Worm (Caenorhabditis elegans) whole organism, midembryonic: Measurements from ENCODE around the gene K05F6.14.

ENCODE experiments used
- T22C8.4 ChIP-seq: fragments of 200-800 bp; sonication (Bioruptor generic); IDR thresholded peaks from 2 replicates; pipeline ENCODE4 v1.3.6; 2022; ENCODE audit warnings: missing genetic modification characterization, missing compliant biosample characterization
- cog-1 ChIP-seq: sonication (generic microtip); optimal IDR thresholded peaks from 2 replicates; lab custom pipeline; 2016; ENCODE audit warnings: missing genetic modification characterization, missing compliant biosample characterization
- flt-1 ChIP-seq: fragments of 200-800 bp; sonication (Bioruptor generic); IDR thresholded peaks from 2 replicates; pipeline ENCODE4 v1.3.6; 2022; ENCODE audit warnings: missing genetic modification characterization, missing compliant biosample characterization
- klf-2 ChIP-seq: fragments of 200-800 bp; sonication (Bioruptor generic); conservative IDR thresholded peaks from 2 replicates; pipeline ENCODE4 v1.3.6; 2022; ENCODE audit warnings: missing genetic modification reagents, missing genetic modification characterization, missing compliant biosample characterization
- med-1 ChIP-seq: sonication (generic microtip); optimal IDR thresholded peaks from 2 replicates; lab custom pipeline; 2017; ENCODE audit warnings: missing genetic modification characterization, mild to moderate bottlenecking, missing compliant biosample characterization, antibody characterized with exemption, missing genetic modification reagents; ENCODE audit not compliant: insufficient read depth
- ref-1 ChIP-seq: fragments of 200-800 bp; sonication (Bioruptor generic); conservative IDR thresholded peaks from 2 replicates; pipeline ENCODE4 v1.3.6; 2022; ENCODE audit warnings: missing genetic modification reagents, missing genetic modification characterization, missing compliant biosample characterization
- tab-1 ChIP-seq: fragments of 200-800 bp; sonication (Bioruptor generic); IDR thresholded peaks from 2 replicates; pipeline ENCODE4 v1.3.6; 2022; ENCODE audit warnings: missing genetic modification characterization, missing compliant biosample characterization
- ztf-23 ChIP-seq: fragments of 200-800 bp; sonication (Bioruptor generic); IDR thresholded peaks from 2 replicates; pipeline ENCODE4 v1.3.6; 2022; ENCODE audit warnings: missing genetic modification reagents, missing genetic modification characterization, missing compliant biosample characterization
- ztf-29 ChIP-seq: fragments of 200-800 bp; sonication (Bioruptor generic); IDR thresholded peaks from 2 replicates; pipeline ENCODE4 v1.3.6; 2022; ENCODE audit warnings: missing genetic modification reagents, missing genetic modification characterization, missing compliant biosample characterization

The K05F6.14 gene

ce11 chrII:1601507-1601906 lies 39.5 kb downstream of the K05F6.14 start, which contains the start of gene bath-47:
bath-47 (plus strand) TSS chrII:1601811.
- TF ChIP-seq tab-1 (GFP tag; lab: Robert Waterston, UW) (no peak), T22C8.4 (GFP tag; lab: Robert Waterston, UW) (no peak), klf-2 (GFP tag; lab: Robert Waterston, UW) (no peak), flt-1 (no peak), ztf-29 (GFP tag; lab: Robert Waterston, UW) (no peak), ztf-23 (GFP tag; lab: Robert Waterston, UW) (no peak), med-1 (GFP tag; lab: Kevin White, UChicago) (no peak), cog-1 (tag; lab: Kevin White, UChicago) (no peak), ref-1 (GFP tag; lab: Robert Waterston, UW) (no peak)

ce11 chrII:1603049-1603448 lies 41.1 kb downstream of the K05F6.14 start:
- TF ChIP-seq ztf-23 (GFP tag; lab: Robert Waterston, UW) (no peak), cog-1 (tag; lab: Kevin White, UChicago) (no peak), med-1 (GFP tag; lab: Kevin White, UChicago) (no peak), ztf-29 (GFP tag; lab: Robert Waterston, UW) (no peak), ref-1 (GFP tag; lab: Robert Waterston, UW) (no peak), flt-1 (no peak), klf-2 (GFP tag; lab: Robert Waterston, UW) (no peak), tab-1 (GFP tag; lab: Robert Waterston, UW) (no peak), T22C8.4 (GFP tag; lab: Robert Waterston, UW) (no peak)

ce11 chrII:1605010-1605409 lies 43.0 kb downstream of the K05F6.14 start:
- TF ChIP-seq T22C8.4 (GFP tag; lab: Robert Waterston, UW): no peak
- TF ChIP-seq tab-1 (GFP tag; lab: Robert Waterston, UW): no peak
- no peak for TF ChIP-seq med-1 (GFP tag; lab: Kevin White, UChicago)
- TF ChIP-seq ref-1 (GFP tag; lab: Robert Waterston, UW): no peak
- no peak for TF ChIP-seq flt-1
- no peak for TF ChIP-seq ztf-29 (GFP tag; lab: Robert Waterston, UW)
- no peak for TF ChIP-seq klf-2 (GFP tag; lab: Robert Waterston, UW)
- TF ChIP-seq cog-1 (tag; lab: Kevin White, UChicago): no peak

ce11 chrII:1606079-1606478 lies 44.1 kb downstream of the K05F6.14 start, which contains the start of gene bath-33:
bath-33 (minus strand) TSS chrII:1606179.
- no peak for TF ChIP-seq cog-1 (tag; lab: Kevin White, UChicago)
- TF ChIP-seq ztf-29 (GFP tag; lab: Robert Waterston, UW): no peak
- no peak for TF ChIP-seq ztf-23 (GFP tag; lab: Robert Waterston, UW)
- no peak for TF ChIP-seq klf-2 (GFP tag; lab: Robert Waterston, UW)
- TF ChIP-seq flt-1: no peak
- no peak for TF ChIP-seq tab-1 (GFP tag; lab: Robert Waterston, UW)
- no peak for TF ChIP-seq med-1 (GFP tag; lab: Kevin White, UChicago)
- TF ChIP-seq T22C8.4 (GFP tag; lab: Robert Waterston, UW): no peak
- no peak for TF ChIP-seq ref-1 (GFP tag; lab: Robert Waterston, UW)

- TF ChIP-seq ztf-29 (GFP tag; lab: Robert Waterston, UW) (no peak), med-1 (GFP tag; lab: Kevin White, UChicago) (no peak), T22C8.4 (GFP tag; lab: Robert Waterston, UW) (no peak), ztf-23 (GFP tag; lab: Robert Waterston, UW) (no peak), cog-1 (tag; lab: Kevin White, UChicago) (no peak), klf-2 (GFP tag; lab: Robert Waterston, UW) (no peak), flt-1 (no peak), ref-1 (GFP tag; lab: Robert Waterston, UW) (no peak), tab-1 (GFP tag; lab: Robert Waterston, UW) (no peak)
Observed at ce11 chrII:1607575-1607974, 45.6 kb downstream of the K05F6.14 start.

- TF ChIP-seq T22C8.4 (GFP tag; lab: Robert Waterston, UW): no peak
- no peak for TF ChIP-seq ztf-23 (GFP tag; lab: Robert Waterston, UW)
- TF ChIP-seq ztf-29 (GFP tag; lab: Robert Waterston, UW): no peak
- no peak for TF ChIP-seq cog-1 (tag; lab: Kevin White, UChicago)
- no peak for TF ChIP-seq tab-1 (GFP tag; lab: Robert Waterston, UW)
Observed at ce11 chrII:1608915-1609314, 47.0 kb downstream of the K05F6.14 start.

- TF ChIP-seq tab-1 (GFP tag; lab: Robert Waterston, UW) (no peak), klf-2 (GFP tag; lab: Robert Waterston, UW) (no peak), ztf-29 (GFP tag; lab: Robert Waterston, UW) (no peak), ref-1 (GFP tag; lab: Robert Waterston, UW) (no peak), flt-1 (no peak), T22C8.4 (GFP tag; lab: Robert Waterston, UW) (no peak), med-1 (GFP tag; lab: Kevin White, UChicago) (no peak), ztf-23 (GFP tag; lab: Robert Waterston, UW) (no peak), cog-1 (tag; lab: Kevin White, UChicago) (no peak)
Observed at ce11 chrII:1610630-1611029, 48.7 kb downstream of the K05F6.14 start, which contains the start of gene fbxa-163. fbxa-163 (minus strand) TSS chrII:1610730.
